Worm (Caenorhabditis elegans) whole organism, young adult: Measurements from ENCODE around the gene F13D12.5.
A peak's percentile ranks its signal among the peaks of the same experiment; 100 is the strongest.

Experiments
- C06A6.2 ChIP-seq: fragments of 200-800 bp; sonication (Bioruptor generic); conservative IDR thresholded peaks from 2 replicates; pipeline ENCODE4 v1.3.6; 2022; ENCODE audit warnings: missing genetic modification characterization, missing compliant biosample characterization
- D2030.7 ChIP-seq: fragments of 200-800 bp; sonication (Bioruptor generic); IDR thresholded peaks from 2 replicates; pipeline ENCODE4 v1.3.6; 2022; ENCODE audit warnings: missing genetic modification reagents, missing genetic modification characterization, missing compliant biosample characterization
- F10E7.11 ChIP-seq: sonication (generic microtip); optimal IDR thresholded peaks from 2 replicates; lab custom pipeline; 2017; ENCODE audit warnings: mild to moderate bottlenecking, missing genetic modification characterization, moderate library complexity, missing compliant biosample characterization
- F22D6.2 ChIP-seq: sonication (generic microtip); optimal IDR thresholded peaks from 2 replicates; lab custom pipeline; 2016; ENCODE audit warnings: mild to moderate bottlenecking, missing genetic modification characterization, missing compliant biosample characterization
- F57C9.4 ChIP-seq: sonication (generic microtip); optimal IDR thresholded peaks from 2 replicates; lab custom pipeline; 2017; ENCODE audit warnings: mild to moderate bottlenecking, missing genetic modification characterization, missing compliant biosample characterization
- K11D2.4 ChIP-seq: fragments of 200-800 bp; sonication (Bioruptor generic); IDR thresholded peaks from 2 replicates; pipeline ENCODE4 v1.3.6; 2022; ENCODE audit warnings: missing genetic modification reagents, missing genetic modification characterization, missing compliant biosample characterization
- K12H6.12 ChIP-seq: fragments of 200-800 bp; sonication (Bioruptor generic); optimal IDR thresholded peaks from 2 replicates; lab custom pipeline; 2018; ENCODE audit warnings: mild to moderate bottlenecking, missing genetic modification characterization, missing compliant biosample characterization
- Y53G8AR.9 ChIP-seq: fragments of 200-800 bp; sonication (Bioruptor generic); conservative IDR thresholded peaks from 2 replicates; pipeline ENCODE4 v1.3.6; 2022; ENCODE audit warnings: missing genetic modification reagents, missing genetic modification characterization, missing compliant biosample characterization
- Y67H2A.10 ChIP-seq: fragments of 200-800 bp; sonication (Bioruptor generic); conservative IDR thresholded peaks from 2 replicates; pipeline ENCODE4 v1.3.6; 2022; ENCODE audit warnings: missing genetic modification reagents, missing genetic modification characterization, missing compliant biosample characterization
- Y95B8A.8 ChIP-seq: fragments of 200-800 bp; sonication (Bioruptor generic); IDR thresholded peaks from 2 replicates; pipeline ENCODE4 v1.3.6; 2022; ENCODE audit warnings: missing genetic modification reagents, missing genetic modification characterization, missing compliant biosample characterization
- aptf-2 ChIP-seq: fragments of 200-800 bp; sonication (Bioruptor generic); conservative IDR thresholded peaks from 2 replicates; pipeline ENCODE4 v1.3.6; 2022; ENCODE audit warnings: missing genetic modification reagents, missing genetic modification characterization, missing compliant biosample characterization
- atf-7 ChIP-seq: sonication (generic microtip); optimal IDR thresholded peaks from 2 replicates; lab custom pipeline; 2017; ENCODE audit warnings: mild to moderate bottlenecking, missing genetic modification characterization, missing compliant biosample characterization
- athp-1 ChIP-seq: sonication (generic microtip); optimal IDR thresholded peaks from 2 replicates; lab custom pipeline; 2017; ENCODE audit warnings: mild to moderate bottlenecking, missing genetic modification characterization, missing compliant biosample characterization
- attf-3 ChIP-seq: fragments of 200-800 bp; sonication (Bioruptor generic); conservative IDR thresholded peaks from 2 replicates; pipeline ENCODE4 v1.3.6; 2022; ENCODE audit warnings: missing genetic modification reagents, missing genetic modification characterization, missing compliant biosample characterization
- ccch-3 ChIP-seq: fragments of 200-800 bp; sonication (Bioruptor generic); optimal IDR thresholded peaks from 2 replicates; lab custom pipeline; 2018; ENCODE audit warnings: mild to moderate bottlenecking, missing genetic modification characterization, missing compliant biosample characterization
- ceh-27 ChIP-seq: fragments of 200-800 bp; sonication (Bioruptor generic); optimal IDR thresholded peaks from 2 replicates; lab custom pipeline; 2018; ENCODE audit warnings: mild to moderate bottlenecking, missing genetic modification characterization, moderate library complexity, missing compliant biosample characterization
- ceh-58 ChIP-seq: fragments of 200-800 bp; sonication (Bioruptor generic); IDR thresholded peaks from 2 replicates; pipeline ENCODE4 v1.3.6; 2022; ENCODE audit warnings: missing genetic modification characterization, missing compliant biosample characterization
- egl-18 ChIP-seq: fragments of 200-800 bp; sonication (Bioruptor generic); IDR thresholded peaks from 2 replicates; pipeline ENCODE4 v1.3.6; 2022; ENCODE audit warnings: missing genetic modification reagents, missing genetic modification characterization, missing compliant biosample characterization
- ekl-4 ChIP-seq: fragments of 200-800 bp; sonication (Bioruptor generic); IDR thresholded peaks from 2 replicates; pipeline ENCODE4 v1.3.6; 2022; ENCODE audit warnings: missing genetic modification reagents, missing genetic modification characterization, missing compliant biosample characterization
- ets-4 ChIP-seq: fragments of 200-800 bp; sonication (Bioruptor generic); optimal IDR thresholded peaks from 2 replicates; lab custom pipeline; 2018; ENCODE audit warnings: mild to moderate bottlenecking, missing genetic modification characterization, missing compliant biosample characterization
- hlh-26 ChIP-seq: fragments of 200-800 bp; sonication (Bioruptor generic); conservative IDR thresholded peaks from 2 replicates; pipeline ENCODE4 v1.3.6; 2022; ENCODE audit warnings: missing genetic modification reagents, missing genetic modification characterization, missing compliant biosample characterization
- hsf-1 ChIP-seq: fragments of 200-800 bp; sonication (Bioruptor generic); IDR thresholded peaks from 2 replicates; pipeline ENCODE4 v1.3.6; 2022; ENCODE audit warnings: missing genetic modification reagents, missing genetic modification characterization, missing compliant biosample characterization
- let-526 ChIP-seq: fragments of 200-800 bp; sonication (Bioruptor generic); IDR thresholded peaks from 2 replicates; pipeline ENCODE4 v1.3.6; 2022; ENCODE audit warnings: missing genetic modification reagents, missing genetic modification characterization, missing compliant biosample characterization
- let-607 ChIP-seq, 2 experiments: fragments of 200-800 bp in 1 of 2; sonication (Bioruptor generic) in 1 of 2; sonication (generic microtip) in 1 of 2; optimal IDR thresholded peaks; 2 replicates each; lab custom pipeline; 2016 to 2018; ENCODE audit warnings: mild to moderate bottlenecking in 2 of 2, missing compliant biosample characterization in 2 of 2, missing genetic modification characterization in 2 of 2, moderate library complexity in 2 of 2, missing genotype in 1 of 2
- lir-1 ChIP-seq: fragments of 200-800 bp; sonication (Bioruptor generic); conservative IDR thresholded peaks from 2 replicates; pipeline ENCODE4 v1.3.6; 2022; ENCODE audit warnings: missing genetic modification reagents, missing genetic modification characterization, missing compliant biosample characterization
- lsl-1 ChIP-seq: fragments of 200-800 bp; sonication (Bioruptor generic); optimal IDR thresholded peaks from 2 replicates; lab custom pipeline; 2018; ENCODE audit warnings: mild to moderate bottlenecking, missing genetic modification characterization, moderate library complexity, missing compliant biosample characterization
- madf-10 ChIP-seq: sonication (generic microtip); optimal IDR thresholded peaks from 2 replicates; lab custom pipeline; 2016; ENCODE audit warnings: mild to moderate bottlenecking, missing genetic modification characterization, missing compliant biosample characterization
- madf-6 ChIP-seq: fragments of 200-800 bp; sonication (Bioruptor generic); IDR thresholded peaks from 2 replicates; pipeline ENCODE4 v1.3.6; 2022; ENCODE audit warnings: missing genetic modification reagents, missing genetic modification characterization, missing compliant biosample characterization
- madf-8 ChIP-seq: fragments of 200-800 bp; sonication (Bioruptor generic); conservative IDR thresholded peaks from 2 replicates; pipeline ENCODE4 v1.3.6; 2022; ENCODE audit warnings: missing genetic modification reagents, missing genetic modification characterization, missing compliant biosample characterization
- nhr-90 ChIP-seq: sonication (generic microtip); optimal IDR thresholded peaks from 2 replicates; lab custom pipeline; 2016; ENCODE audit warnings: missing genotype, mild to moderate bottlenecking, missing genetic modification characterization, missing compliant biosample characterization
- sea-2 ChIP-seq: fragments of 200-800 bp; sonication (Bioruptor generic); IDR thresholded peaks from 2 replicates; pipeline ENCODE4 v1.3.6; 2022; ENCODE audit warnings: missing genetic modification characterization, missing compliant biosample characterization
- snpc-1.1 ChIP-seq: sonication (generic microtip); optimal IDR thresholded peaks from 2 replicates; lab custom pipeline; 2017; ENCODE audit warnings: missing genetic modification characterization, mild to moderate bottlenecking, missing compliant biosample characterization, antibody characterized with exemption, moderate library complexity, missing genotype, missing genetic modification reagents; ENCODE audit not compliant: insufficient read depth
- snpc-1.3 ChIP-seq: sonication (generic microtip); optimal IDR thresholded peaks from 2 replicates; lab custom pipeline; 2017; ENCODE audit warnings: missing genetic modification characterization, mild to moderate bottlenecking, missing compliant biosample characterization, antibody characterized with exemption, moderate library complexity, missing genotype, missing genetic modification reagents; ENCODE audit not compliant: insufficient read depth
- somi-1 ChIP-seq: fragments of 200-800 bp; sonication (Bioruptor generic); optimal IDR thresholded peaks from 2 replicates; lab custom pipeline; 2018; ENCODE audit warnings: mild to moderate bottlenecking, missing genetic modification characterization, missing compliant biosample characterization
- tbp1 ChIP-seq: fragments of 200-800 bp; sonication (Bioruptor generic); optimal IDR thresholded peaks from 2 replicates; lab custom pipeline; 2018; ENCODE audit warnings: mild to moderate bottlenecking, missing genetic modification characterization, missing compliant biosample characterization
- tlf-1 ChIP-seq: fragments of 200-800 bp; sonication (Bioruptor generic); optimal IDR thresholded peaks from 2 replicates; lab custom pipeline; 2018; ENCODE audit warnings: mild to moderate bottlenecking, missing genetic modification characterization, missing compliant biosample characterization
- unc-130 ChIP-seq: sonication (generic microtip); optimal IDR thresholded peaks from 2 replicates; lab custom pipeline; 2016; ENCODE audit warnings: missing genetic modification reagents, missing genetic modification characterization, missing compliant biosample characterization
- unc-62 ChIP-seq: fragments of 150-350 bp; optimal IDR thresholded peaks from 2 replicates; lab custom pipeline; 2014; ENCODE audit warnings: missing biosample characterization, missing genetic modification reagents, missing genetic modification characterization
- ztf-26 ChIP-seq: sonication (generic microtip); optimal IDR thresholded peaks from 2 replicates; lab custom pipeline; 2017; ENCODE audit warnings: missing genetic modification characterization, missing compliant biosample characterization

F13D12.5 gene

DNA sequence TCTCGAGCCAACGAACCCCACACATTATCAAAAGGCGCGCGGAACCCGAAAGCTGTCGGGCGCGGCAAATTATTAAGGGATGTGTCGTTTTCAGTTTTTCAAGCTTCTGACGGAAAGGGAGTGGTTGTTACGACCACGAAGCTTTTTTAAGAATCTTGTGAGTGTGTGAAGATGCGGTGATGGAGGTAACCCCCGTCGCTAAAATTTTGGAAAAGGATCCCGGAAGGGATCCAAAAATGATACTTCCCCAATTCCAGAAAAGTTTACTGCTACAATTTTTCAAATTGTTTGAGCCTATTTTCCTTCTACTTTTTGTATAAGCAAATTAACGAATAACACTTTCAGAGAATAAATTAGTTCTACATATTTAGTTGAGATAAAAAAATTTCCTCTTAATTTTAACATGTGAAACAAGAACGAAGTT, 30.1 kb downstream of the F13D12.5 start (continued):
- TF ChIP-seq ceh-27 (GFP tag; lab: Kevin White, UChicago) = no peak
- 0 out of 2 replicates have a peak, but pooled peaks have one; percentile 18 for TF ChIP-seq madf-6 (GFP tag; lab: Robert Waterston, UW)
- TF ChIP-seq somi-1 = peak; percentile 5
- TF ChIP-seq let-526 (GFP tag; lab: Robert Waterston, UW) = no peak
- peak; percentile 44 for TF ChIP-seq lsl-1
- TF ChIP-seq atf-7 (tag; lab: Kevin White, UChicago) = no peak
- peak; percentile 50 for TF ChIP-seq K12H6.12 (tag; lab: Kevin White, UChicago)
- TF ChIP-seq let-607 (tag; optimal IDR thresholded peaks at IDR 0.05; lab: Kevin White, UChicago) = peak in 1 of 2 experiments; percentile 65
- TF ChIP-seq C06A6.2 (GFP tag; lab: Robert Waterston, UW) = peak; percentile 55; the same call in 1 of the 2 replicates
- no peak for TF ChIP-seq Y67H2A.10 (GFP tag; lab: Robert Waterston, UW)
- no peak for TF ChIP-seq ceh-58 (GFP tag; lab: Robert Waterston, UW)
- TF ChIP-seq Y95B8A.8 = no peak
- no peak for TF ChIP-seq madf-8
- TF ChIP-seq snpc-1.1 (tag; lab: Kevin White, UChicago) = peak; percentile 86
- 0 out of 2 replicates have a peak, but pooled peaks have one; percentile 74 for TF ChIP-seq Y53G8AR.9
- TF ChIP-seq hsf-1 (GFP tag; lab: Robert Waterston, UW) = 0 out of 2 replicates have a peak, but pooled peaks have one; percentile 14
- TF ChIP-seq unc-130 (GFP tag; lab: Kevin White, UChicago) = no peak
- TF ChIP-seq nhr-90 (tag; lab: Kevin White, UChicago) = peak; percentile 24
- no peak for TF ChIP-seq egl-18 (GFP tag; lab: Robert Waterston, UW)
- no peak for TF ChIP-seq unc-62 (GFP tag; lab: Kevin White, UChicago)
- TF ChIP-seq tlf-1 (GFP tag; lab: Kevin White, UChicago) = peak; percentile 61
- no peak for TF ChIP-seq F57C9.4 (tag; lab: Kevin White, UChicago)
- no peak for TF ChIP-seq K11D2.4 (GFP tag; lab: Robert Waterston, UW)
- no peak for TF ChIP-seq hlh-26 (GFP tag; lab: Robert Waterston, UW)
- TF ChIP-seq snpc-1.3 = no peak
- 0 out of 2 replicates have a peak, but pooled peaks have one; percentile 11 for TF ChIP-seq D2030.7 (GFP tag; lab: Robert Waterston, UW)
- 0 out of 2 replicates have a peak, but pooled peaks have one; percentile 38 for TF ChIP-seq ekl-4 (GFP tag; lab: Robert Waterston, UW)
- peak; percentile 75 for TF ChIP-seq ztf-26 (tag; lab: Kevin White, UChicago)
- no peak for TF ChIP-seq F10E7.11
- TF ChIP-seq madf-10 (tag; lab: Kevin White, UChicago) = peak; percentile 23
- no peak for TF ChIP-seq ets-4 (GFP tag; lab: Kevin White, UChicago)
- peak; percentile 33 for TF ChIP-seq athp-1 (tag; lab: Kevin White, UChicago)
- TF ChIP-seq F22D6.2 (tag; lab: Kevin White, UChicago) = no peak
- peak; percentile 59 for TF ChIP-seq tbp1 (GFP tag; lab: Kevin White, UChicago)
- no peak for TF ChIP-seq attf-3 (GFP tag; lab: Robert Waterston, UW)
- TF ChIP-seq aptf-2 (GFP tag; lab: Robert Waterston, UW) = no peak
- TF ChIP-seq lir-1 = no peak
- TF ChIP-seq ccch-3 (GFP tag; lab: Kevin White, UChicago) = no peak
- TF ChIP-seq sea-2 = no peak
